Worm (Caenorhabditis elegans) whole organism, L1 larva: ENCODE data around the gene cyp-33C5.
A peak's percentile ranks its signal among the peaks of the same experiment; 100 is the strongest.

Source experiments
- C16A3.4 ChIP-seq: fragments of 150-350 bp; optimal IDR thresholded peaks from 2 replicates; lab custom pipeline; 2014; ENCODE audit warnings: missing biosample characterization, missing genetic modification characterization
- Y116A8C.19 ChIP-seq: sonication (generic microtip); optimal IDR thresholded peaks from 2 replicates; lab custom pipeline; 2016; ENCODE audit warnings: missing compliant biosample characterization, missing genetic modification characterization, borderline replicate concordance
- aha-1 ChIP-seq: fragments of 150-350 bp; optimal IDR thresholded peaks from 2 replicates; lab custom pipeline; 2014; ENCODE audit warnings: missing biosample characterization, missing genetic modification characterization
- alr-1 ChIP-seq: fragments of 200-800 bp; sonication (Bioruptor generic); optimal IDR thresholded peaks from 2 replicates; lab custom pipeline; 2018; ENCODE audit warnings: borderline replicate concordance, mild to moderate bottlenecking, missing genetic modification characterization, missing compliant biosample characterization
- blmp-1 ChIP-seq: fragments of 150-350 bp; optimal IDR thresholded peaks from 2 replicates; lab custom pipeline; 2014; ENCODE audit warnings: missing biosample characterization, missing genetic modification characterization
- ceh-63 ChIP-seq: fragments of 200-800 bp; sonication (Bioruptor generic); optimal IDR thresholded peaks from 2 replicates; lab custom pipeline; 2018; ENCODE audit warnings: mild to moderate bottlenecking, missing genetic modification characterization, missing compliant biosample characterization
- ces-1 ChIP-seq: fragments of 150-350 bp; optimal IDR thresholded peaks from 2 replicates; lab custom pipeline; 2014; ENCODE audit warnings: missing biosample characterization, missing genetic modification reagents, missing genetic modification characterization
- dpl-1 ChIP-seq, 3 experiments: fragments of 150-350 bp in 2 of 3; sonication (generic microtip) in 1 of 3; optimal IDR thresholded peaks; 2 replicates each; lab custom pipeline; 2014 to 2017; ENCODE audit warnings: missing biosample characterization in 3 of 3, missing genetic modification characterization in 3 of 3, missing genetic modification reagents in 3 of 3
- efl-1 ChIP-seq, 4 experiments: fragments of 150-350 bp; optimal IDR thresholded peaks in 3 of 4; peaks in 1 of 4; 1 replicate in 1 of 4; 2 replicates in 3 of 4; lab custom pipeline; 2014; ENCODE audit warnings: missing biosample characterization in 2 of 4, missing genetic modification characterization in 2 of 4, missing genetic modification reagents in 2 of 4
- egl-13 ChIP-seq: sonication (generic microtip); optimal IDR thresholded peaks from 2 replicates; lab custom pipeline; 2016; ENCODE audit warnings: missing genotype, missing genetic modification reagents, missing genetic modification characterization, missing compliant biosample characterization
- elt-3 ChIP-seq, 6 experiments: fragments of 150-350 bp in 1 of 6; sonication (generic microtip); optimal IDR thresholded peaks; 2 replicates each; lab custom pipeline; 2017 to 2018; ENCODE audit warnings: missing biosample characterization in 6 of 6, missing genetic modification characterization in 6 of 6, inconsistent platforms in 1 of 6
- fkh-10 ChIP-seq: sonication (generic microtip); optimal IDR thresholded peaks from 2 replicates; lab custom pipeline; 2017; ENCODE audit warnings: missing biosample characterization, missing genetic modification reagents, missing genetic modification characterization
- grh-1 ChIP-seq: fragments of 200-800 bp; sonication (Bioruptor generic); IDR thresholded peaks from 2 replicates; pipeline ENCODE4 v1.3.6; 2022; ENCODE audit warnings: missing genetic modification reagents, missing genetic modification characterization, missing compliant biosample characterization
- hlh-17 ChIP-seq: fragments of 200-800 bp; sonication (Bioruptor generic); optimal IDR thresholded peaks from 2 replicates; lab custom pipeline; 2018; ENCODE audit warnings: missing genetic modification characterization, mild to moderate bottlenecking, missing compliant biosample characterization, moderate library complexity, borderline replicate concordance
- lin-13 ChIP-seq: fragments of 150-350 bp; optimal IDR thresholded peaks from 2 replicates; lab custom pipeline; 2014; ENCODE audit warnings: missing biosample characterization, missing genetic modification reagents, missing genetic modification characterization
- lin-14 ChIP-seq: fragments of 200-800 bp; sonication (Bioruptor generic); optimal IDR thresholded peaks from 2 replicates; lab custom pipeline; 2018; ENCODE audit warnings: mild to moderate bottlenecking, missing genetic modification characterization, moderate library complexity, missing compliant biosample characterization
- lin-35 ChIP-seq, 2 experiments: fragments of 150-350 bp; optimal IDR thresholded peaks; 2 replicates each; lab custom pipeline; 2014; ENCODE audit warnings: missing biosample characterization in 2 of 2, missing genetic modification characterization in 2 of 2, missing genetic modification reagents in 2 of 2
- lsy-2 ChIP-seq, 2 experiments: fragments of 150-350 bp; optimal IDR thresholded peaks; 2 replicates each; lab custom pipeline; 2014; ENCODE audit warnings: missing biosample characterization in 2 of 2, missing genetic modification characterization in 2 of 2
- mdl-1 ChIP-seq, 2 experiments: fragments of 150-350 bp; optimal IDR thresholded peaks; 2 replicates each; lab custom pipeline; 2014 to 2017; ENCODE audit warnings: missing biosample characterization in 2 of 2, missing genetic modification characterization in 2 of 2, inconsistent platforms in 1 of 2
- mep-1 ChIP-seq: fragments of 150-350 bp; optimal IDR thresholded peaks from 2 replicates; lab custom pipeline; 2014; ENCODE audit warnings: missing biosample characterization, missing genetic modification characterization
- nhr-12 ChIP-seq: sonication (generic microtip); optimal IDR thresholded peaks from 2 replicates; lab custom pipeline; 2017; ENCODE audit warnings: missing biosample characterization, missing genetic modification characterization
- nhr-20 ChIP-seq: sonication (generic microtip); optimal IDR thresholded peaks from 2 replicates; lab custom pipeline; 2016; ENCODE audit warnings: mild to moderate bottlenecking, missing genetic modification characterization, missing compliant biosample characterization
- nhr-71 ChIP-seq: sonication (generic microtip); optimal IDR thresholded peaks from 2 replicates; lab custom pipeline; 2016; ENCODE audit warnings: mild to moderate bottlenecking, missing genetic modification characterization, moderate library complexity, missing compliant biosample characterization
- nhr-77 ChIP-seq: fragments of 150-350 bp; optimal IDR thresholded peaks from 2 replicates; lab custom pipeline; 2014; ENCODE audit warnings: missing biosample characterization, missing genetic modification characterization
- nhr-85 ChIP-seq: sonication (generic microtip); peaks from one replicate; lab custom pipeline; 2016; ENCODE audit warnings: missing genetic modification characterization, inconsistent platforms, missing compliant biosample characterization
- pag-3 ChIP-seq: sonication (generic microtip); optimal IDR thresholded peaks from 2 replicates; lab custom pipeline; 2017; ENCODE audit warnings: missing genetic modification characterization, mild to moderate bottlenecking, missing compliant biosample characterization, antibody characterized with exemption, borderline replicate concordance; ENCODE audit not compliant: insufficient read depth
- pqm-1 ChIP-seq: sonication (generic microtip); optimal IDR thresholded peaks from 3 replicates; lab custom pipeline; 2017; ENCODE audit warnings: missing biosample characterization, missing genetic modification characterization
- rnt-1 ChIP-seq: sonication (generic microtip); optimal IDR thresholded peaks from 2 replicates; lab custom pipeline; 2016; ENCODE audit warnings: mild to moderate bottlenecking, missing genetic modification characterization, moderate library complexity, missing compliant biosample characterization
- skn-1 ChIP-seq: fragments of 150-350 bp; optimal IDR thresholded peaks from 2 replicates; lab custom pipeline; 2014; ENCODE audit warnings: missing biosample characterization, missing genetic modification characterization
- snu-23 ChIP-seq: sonication (generic microtip); optimal IDR thresholded peaks from 2 replicates; lab custom pipeline; 2016; ENCODE audit warnings: missing genetic modification characterization, missing compliant biosample characterization
- sox-4 ChIP-seq: sonication (generic microtip); optimal IDR thresholded peaks from 2 replicates; lab custom pipeline; 2016; ENCODE audit warnings: missing genetic modification characterization, missing compliant biosample characterization
- sptf-1 ChIP-seq: fragments of 150-350 bp; optimal IDR thresholded peaks from 2 replicates; lab custom pipeline; 2014; ENCODE audit warnings: missing biosample characterization, missing genetic modification characterization
- swsn-7 ChIP-seq: sonication (generic microtip); optimal IDR thresholded peaks from 2 replicates; lab custom pipeline; 2016; ENCODE audit warnings: missing genetic modification characterization, missing compliant biosample characterization
- tbx-2 ChIP-seq: sonication (generic microtip); optimal IDR thresholded peaks from 2 replicates; lab custom pipeline; 2016; ENCODE audit warnings: missing genetic modification characterization, missing compliant biosample characterization
- unc-30 ChIP-seq: sonication (generic microtip); optimal IDR thresholded peaks from 2 replicates; lab custom pipeline; 2017; ENCODE audit warnings: missing biosample characterization, missing genetic modification characterization
- unc-62 ChIP-seq: fragments of 150-350 bp; optimal IDR thresholded peaks from 2 replicates; lab custom pipeline; 2014; ENCODE audit warnings: missing biosample characterization, missing genetic modification reagents, missing genetic modification characterization
- unc-98 ChIP-seq: fragments of 200-800 bp; sonication (Bioruptor generic); IDR thresholded peaks from 2 replicates; pipeline ENCODE4 v1.3.6; 2022; ENCODE audit warnings: missing genetic modification characterization, missing compliant biosample characterization
- xbp-1 ChIP-seq: sonication (generic microtip); optimal IDR thresholded peaks from 2 replicates; lab custom pipeline; 2016; ENCODE audit warnings: missing genetic modification characterization, missing compliant biosample characterization
- zip-4 ChIP-seq: fragments of 200-800 bp; sonication (Bioruptor generic); optimal IDR thresholded peaks from 2 replicates; lab custom pipeline; 2018; ENCODE audit warnings: mild to moderate bottlenecking, missing genetic modification characterization, moderate library complexity, missing compliant biosample characterization
- ztf-11 ChIP-seq, 2 experiments: sonication (generic microtip); optimal IDR thresholded peaks; 2 replicates each; lab custom pipeline; 2016 to 2017; ENCODE audit warnings: missing genetic modification characterization in 2 of 2, missing biosample characterization in 1 of 2, missing compliant biosample characterization in 1 of 2
- ztf-4 ChIP-seq: fragments of 150-350 bp; optimal IDR thresholded peaks from 2 replicates; lab custom pipeline; 2014; ENCODE audit warnings: missing biosample characterization, missing genetic modification characterization

cyp-33C5 gene

DNA sequence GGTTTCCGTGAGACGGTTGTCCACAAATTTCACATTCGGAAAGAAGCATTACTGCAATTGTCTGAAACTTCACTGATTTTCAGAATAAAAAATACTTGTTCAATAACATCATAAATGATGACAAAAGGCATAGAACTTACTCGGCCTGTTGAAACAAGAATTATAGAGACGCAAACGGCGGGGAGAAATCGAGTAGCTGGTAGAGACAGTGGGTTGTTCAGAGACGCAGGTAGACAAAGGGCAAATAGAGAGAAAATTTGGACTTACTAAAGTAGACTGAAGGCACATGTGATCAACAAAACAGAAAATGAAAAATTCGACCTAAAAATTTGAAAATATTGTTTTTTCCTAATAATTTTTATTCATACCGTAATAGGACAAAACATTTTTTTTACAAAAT is 14.9 kb downstream of the cyp-33C5 start, which contains the start of gene nhr-182:
Gene nhr-182 (minus strand): TSS at position 178 of the 400 bp plus-strand sequence.
- TF ChIP-seq snu-23 (GFP tag; lab: Kevin White, UChicago), result peak; percentile 57
- no peak for TF ChIP-seq hlh-17
- TF ChIP-seq nhr-71, result peak; percentile 57
- no peak for TF ChIP-seq fkh-10 (GFP tag; lab: Kevin White, UChicago)
- peak in 1 of 6 experiments; percentile 6 for TF ChIP-seq elt-3 (tag; optimal IDR thresholded peaks at IDR 0.05; lab: Kevin White, UChicago)
- no peak for TF ChIP-seq egl-13 (tag; lab: Kevin White, UChicago)
- peak; percentile 24 for TF ChIP-seq tbx-2 (tag; lab: Kevin White, UChicago)
- peak; percentile 61 for TF ChIP-seq blmp-1 (tag; lab: Kevin White, UChicago)
- no peak for TF ChIP-seq unc-98 (GFP tag; lab: Robert Waterston, UW)
- peak; percentile 97 for TF ChIP-seq skn-1 (tag; lab: Kevin White, UChicago)
- no peak for TF ChIP-seq swsn-7 (tag; lab: Kevin White, UChicago)
- TF ChIP-seq lin-35 (GFP tag; optimal IDR thresholded peaks at IDR 0.05; lab: Kevin White, UChicago), result peak in 1 of 2 experiments; percentile 56
- peak; percentile 92 for TF ChIP-seq nhr-20 (tag; lab: Kevin White, UChicago)
- TF ChIP-seq mep-1 (tag; lab: Kevin White, UChicago), result peak; percentile 34
- no peak for TF ChIP-seq alr-1 (tag; lab: Kevin White, UChicago)
- peak; percentile 80 for TF ChIP-seq nhr-85
- peak; percentile 36 to 51 for TF ChIP-seq efl-1 (optimal IDR thresholded peaks at IDR 0.05; lab: Kevin White, UChicago)
- no peak for TF ChIP-seq efl-1 (GFP tag; optimal IDR thresholded peaks at IDR 0.05 in 1 of 2; lab: Kevin White, UChicago)
- TF ChIP-seq sptf-1 (tag; lab: Kevin White, UChicago), result no peak
- TF ChIP-seq pag-3 (tag; lab: Kevin White, UChicago), result no peak
- no peak for TF ChIP-seq nhr-77
- peak; percentile 2 to 43 for TF ChIP-seq lsy-2 (tag; optimal IDR thresholded peaks at IDR 0.05; lab: Kevin White, UChicago)
- TF ChIP-seq ceh-63 (GFP tag; lab: Kevin White, UChicago), result no peak
- TF ChIP-seq dpl-1 (GFP tag; optimal IDR thresholded peaks at IDR 0.05; lab: Kevin White, UChicago), result peak in 1 of 3 experiments; percentile 20
- no peak for TF ChIP-seq ztf-4
- TF ChIP-seq unc-62, result no peak
- TF ChIP-seq C16A3.4 (tag; lab: Kevin White, UChicago), result no peak
- TF ChIP-seq rnt-1 (tag; lab: Kevin White, UChicago), result peak; percentile 1

DNA sequence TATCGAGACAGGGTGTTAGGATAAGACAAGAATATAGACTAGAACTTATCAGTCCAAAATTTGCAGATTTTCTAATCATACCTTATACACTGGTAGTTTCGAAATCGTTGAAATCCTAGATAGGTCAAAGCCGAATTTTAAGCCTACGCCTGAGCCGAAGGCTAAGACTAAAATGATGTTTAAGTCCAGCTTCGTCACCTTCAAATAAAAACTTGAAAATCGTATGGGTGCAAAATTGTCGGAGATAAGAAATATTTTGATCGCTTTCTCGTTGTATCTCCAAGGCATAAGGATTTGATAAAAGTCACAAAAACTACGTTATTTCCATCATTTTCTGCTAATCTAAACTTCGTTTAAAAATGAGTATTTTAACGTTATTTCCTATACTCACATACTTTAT is 15.9 kb downstream of the cyp-33C5 start, which contains the start of gene F41B5.12:
Gene F41B5.12 (plus strand): TSS at position 301 of the 400 bp plus-strand sequence.
- TF ChIP-seq zip-4, result no peak
- no peak for TF ChIP-seq nhr-12 (tag; lab: Kevin White, UChicago)
- no peak for TF ChIP-seq ztf-11 (tag; optimal IDR thresholded peaks at IDR 0.05; lab: Kevin White, UChicago)
- no peak for TF ChIP-seq xbp-1 (tag; lab: Kevin White, UChicago)
- TF ChIP-seq alr-1 (tag; lab: Kevin White, UChicago), result no peak
- no peak for TF ChIP-seq ces-1 (GFP tag; lab: Kevin White, UChicago)
- no peak for TF ChIP-seq skn-1 (tag; lab: Kevin White, UChicago)
- no peak for TF ChIP-seq lin-13 (GFP tag; lab: Kevin White, UChicago)
- TF ChIP-seq lin-14 (GFP tag; lab: Kevin White, UChicago), result no peak
- no peak for TF ChIP-seq aha-1
- TF ChIP-seq mdl-1 (tag; optimal IDR thresholded peaks at IDR 0.05; lab: Kevin White, UChicago), result no peak
- TF ChIP-seq grh-1 (GFP tag; lab: Robert Waterston, UW), result no peak
- no peak for TF ChIP-seq unc-30 (tag; lab: Kevin White, UChicago)
- TF ChIP-seq pqm-1 (tag; lab: Kevin White, UChicago), result no peak
- TF ChIP-seq ztf-4, result no peak
- no peak for TF ChIP-seq sox-4 (tag; lab: Kevin White, UChicago)
- no peak for TF ChIP-seq Y116A8C.19 (tag; lab: Kevin White, UChicago)
- TF ChIP-seq, all 84 proteins: peak for 0
